Fruit fly (Drosophila melanogaster) whole organism, prepupa: ENCODE results near the gene Vm26Ac.

ENCODE experiments used
- Blimp-1 ChIP-seq: fragments of 200-800 bp; sonication (Bioruptor generic); optimal IDR thresholded peaks from 3 replicates; lab custom pipeline; 2017; ENCODE audit warnings: missing biosample characterization, missing genetic modification characterization, mild to moderate bottlenecking, moderate library complexity, missing genetic modification reagents
- CG10631 ChIP-seq: fragments of 200-800 bp; sonication (Bioruptor generic); optimal IDR thresholded peaks from 2 replicates; lab custom pipeline; 2016; ENCODE audit warnings: missing biosample characterization, missing genetic modification characterization
- CG10669 ChIP-seq: fragments of 200-800 bp; sonication (Bioruptor generic); optimal IDR thresholded peaks from 3 replicates; lab custom pipeline; 2018; ENCODE audit warnings: missing biosample characterization, mild to moderate bottlenecking, missing genetic modification characterization, moderate library complexity
- CG15336 ChIP-seq: fragments of 200-800 bp; sonication (Bioruptor generic); IDR thresholded peaks from 2 replicates; pipeline ENCODE4 v1.3.6; 2022; ENCODE audit warnings: missing biosample characterization, missing genetic modification characterization
- CG1621 ChIP-seq: fragments of 200-800 bp; sonication (Bioruptor generic); optimal IDR thresholded peaks from 3 replicates; lab custom pipeline; 2018; ENCODE audit warnings: missing biosample characterization, mild to moderate bottlenecking, missing genetic modification characterization
- CG16779 ChIP-seq: fragments of 200-800 bp; sonication (Bioruptor generic); optimal IDR thresholded peaks from 3 replicates; lab custom pipeline; 2017; ENCODE audit warnings: missing biosample characterization, mild to moderate bottlenecking, missing genetic modification characterization
- CG3032 ChIP-seq: fragments of 200-800 bp; optimal IDR thresholded peaks from 2 replicates; lab custom pipeline; 2019; ENCODE audit warnings: missing biosample characterization, mild to moderate bottlenecking, missing genetic modification characterization, moderate library complexity
- CG31627 ChIP-seq: fragments of 200-800 bp; sonication (Bioruptor generic); optimal IDR thresholded peaks from 3 replicates; lab custom pipeline; 2016; ENCODE audit warnings: missing biosample characterization, missing genetic modification characterization
- CG34406 ChIP-seq: fragments of 200-800 bp; sonication (Bioruptor generic); optimal IDR thresholded peaks from 3 replicates; lab custom pipeline; 2016; ENCODE audit warnings: missing biosample characterization, missing genetic modification characterization
- CG3919 ChIP-seq: fragments of 200-800 bp; sonication (Bioruptor generic); optimal IDR thresholded peaks from 3 replicates; lab custom pipeline; 2016; ENCODE audit warnings: missing biosample characterization, missing genetic modification characterization
- CG4318 ChIP-seq: fragments of 200-800 bp; sonication (Bioruptor generic); optimal IDR thresholded peaks from 3 replicates; lab custom pipeline; 2017; ENCODE audit warnings: missing biosample characterization, mild to moderate bottlenecking, missing genetic modification characterization
- CG6163 ChIP-seq: fragments of 200-800 bp; sonication (Bioruptor generic); IDR thresholded peaks from 3 replicates; pipeline ENCODE4 v1.3.6; 2022; ENCODE audit warnings: missing biosample characterization, missing genetic modification characterization
- CG6792 ChIP-seq: fragments of 200-800 bp; sonication (Bioruptor generic); optimal IDR thresholded peaks from 3 replicates; lab custom pipeline; 2016; ENCODE audit warnings: missing biosample characterization, missing genetic modification characterization
- CG6854 ChIP-seq: fragments of 200-800 bp; sonication (Bioruptor generic); optimal IDR thresholded peaks from 2 replicates; lab custom pipeline; 2017; ENCODE audit warnings: missing biosample characterization, mild to moderate bottlenecking, missing genetic modification characterization
- CG7368 ChIP-seq: fragments of 200-800 bp; sonication (Bioruptor generic); optimal IDR thresholded peaks from 3 replicates; lab custom pipeline; 2016; ENCODE audit warnings: missing biosample characterization, missing genetic modification characterization
- CG8319 ChIP-seq: fragments of 200-800 bp; sonication (Bioruptor generic); optimal IDR thresholded peaks from 3 replicates; lab custom pipeline; 2016; ENCODE audit warnings: missing biosample characterization, missing genetic modification characterization
- CG8632 ChIP-seq: fragments of 200-800 bp; sonication (Bioruptor generic); optimal IDR thresholded peaks from 3 replicates; lab custom pipeline; 2016; ENCODE audit warnings: missing biosample characterization, missing genetic modification characterization
- CG9139 ChIP-seq: fragments of 200-800 bp; sonication (Bioruptor generic); optimal IDR thresholded peaks from 3 replicates; lab custom pipeline; 2017; ENCODE audit warnings: missing biosample characterization, mild to moderate bottlenecking, missing genetic modification characterization
- Eip78C ChIP-seq: fragments of 200-800 bp; sonication (Bioruptor generic); peaks from one replicate; lab custom pipeline; 2016; ENCODE audit warnings: missing biosample characterization, missing genetic modification characterization
- Ets96B ChIP-seq: fragments of 200-800 bp; optimal IDR thresholded peaks from 2 replicates; lab custom pipeline; 2019; ENCODE audit warnings: missing biosample characterization, mild to moderate bottlenecking, missing genetic modification characterization, moderate library complexity
- Gug ChIP-seq: fragments of 200-800 bp; sonication (Bioruptor generic); IDR thresholded peaks from 2 replicates; pipeline ENCODE4 v1.3.6; 2022; ENCODE audit warnings: missing biosample characterization, missing genetic modification characterization
- Hr38 ChIP-seq: sonication (Bioruptor generic); optimal IDR thresholded peaks from 2 replicates; lab custom pipeline; 2016; ENCODE audit warnings: missing biosample characterization, missing genetic modification characterization
- Hr39 ChIP-seq: fragments of 200-800 bp; sonication (Bioruptor generic); optimal IDR thresholded peaks from 2 replicates; lab custom pipeline; 2016; ENCODE audit warnings: missing biosample characterization, missing genetic modification characterization
- Hr4 ChIP-seq: fragments of 200-800 bp; sonication (Bioruptor generic); optimal IDR thresholded peaks from 3 replicates; lab custom pipeline; 2016; ENCODE audit warnings: missing biosample characterization, missing genetic modification characterization
- Met ChIP-seq: fragments of 200-800 bp; sonication (Bioruptor generic); optimal IDR thresholded peaks from 3 replicates; lab custom pipeline; 2016; ENCODE audit warnings: missing biosample characterization, missing genetic modification characterization
- OdsH ChIP-seq: fragments of 200-800 bp; sonication (Bioruptor generic); optimal IDR thresholded peaks from 3 replicates; lab custom pipeline; 2016; ENCODE audit warnings: missing biosample characterization, missing genetic modification characterization
- Sox14 ChIP-seq: fragments of 200-800 bp; sonication (Bioruptor generic); optimal IDR thresholded peaks from 3 replicates; lab custom pipeline; 2016; ENCODE audit warnings: missing biosample characterization, missing genetic modification characterization
- Sox15 ChIP-seq: fragments of 200-800 bp; sonication (Bioruptor generic); optimal IDR thresholded peaks from 3 replicates; lab custom pipeline; 2016; ENCODE audit warnings: missing biosample characterization, missing genetic modification characterization
- achi ChIP-seq: fragments of 200-800 bp; sonication (Bioruptor generic); optimal IDR thresholded peaks from 3 replicates; lab custom pipeline; 2016; ENCODE audit warnings: missing biosample characterization, missing genetic modification characterization
- acj6 ChIP-seq: fragments of 200-800 bp; sonication (Bioruptor generic); optimal IDR thresholded peaks from 3 replicates; lab custom pipeline; 2016; ENCODE audit warnings: missing biosample characterization, missing genetic modification characterization
- cyc ChIP-seq: fragments of 200-800 bp; sonication (Bioruptor generic); optimal IDR thresholded peaks from 3 replicates; lab custom pipeline; 2016; ENCODE audit warnings: missing biosample characterization, missing genetic modification characterization
- dsx ChIP-seq: fragments of 200-800 bp; optimal IDR thresholded peaks from 3 replicates; lab custom pipeline; 2019; ENCODE audit warnings: missing biosample characterization, mild to moderate bottlenecking, missing genetic modification characterization, moderate library complexity; ENCODE audit not compliant: poor library complexity, severe bottlenecking
- eg ChIP-seq: fragments of 200-800 bp; sonication (Bioruptor generic); IDR thresholded peaks from 3 replicates; pipeline ENCODE4 v1.3.6; 2022; ENCODE audit warnings: missing biosample characterization, missing genetic modification characterization
- esn ChIP-seq: fragments of 200-800 bp; sonication (Bioruptor generic); optimal IDR thresholded peaks from 2 replicates; lab custom pipeline; 2016; ENCODE audit warnings: missing biosample characterization, mild to moderate bottlenecking, missing genetic modification characterization, moderate library complexity
- fd85E ChIP-seq: fragments of 200-800 bp; sonication (Bioruptor generic); optimal IDR thresholded peaks from 3 replicates; lab custom pipeline; 2016; ENCODE audit warnings: missing biosample characterization, missing genetic modification characterization
- fkh ChIP-seq: fragments of 200-800 bp; sonication (Bioruptor generic); optimal IDR thresholded peaks from 3 replicates; lab custom pipeline; 2017; ENCODE audit warnings: missing biosample characterization, mild to moderate bottlenecking, missing genetic modification characterization, moderate library complexity
- lz ChIP-seq: fragments of 200-800 bp; sonication (Bioruptor generic); optimal IDR thresholded peaks from 3 replicates; lab custom pipeline; 2016; ENCODE audit warnings: missing biosample characterization, missing genetic modification characterization
- net ChIP-seq: fragments of 200-800 bp; sonication (Bioruptor generic); optimal IDR thresholded peaks from 3 replicates; lab custom pipeline; 2016; ENCODE audit warnings: missing biosample characterization, missing genetic modification characterization
- pdm3 ChIP-seq: fragments of 200-800 bp; sonication (Bioruptor generic); optimal IDR thresholded peaks from 3 replicates; lab custom pipeline; 2016; ENCODE audit warnings: missing biosample characterization, missing genetic modification characterization
- salr ChIP-seq, 2 experiments: fragments of 200-800 bp; sonication (Bioruptor generic); optimal IDR thresholded peaks; 3 replicates each; lab custom pipeline; 2016 to 2018; ENCODE audit warnings: missing biosample characterization in 2 of 2, missing genetic modification characterization in 2 of 2, mild to moderate bottlenecking in 1 of 2
- spab ChIP-seq: fragments of 200-800 bp; sonication (Bioruptor generic); optimal IDR thresholded peaks from 2 replicates; lab custom pipeline; 2017; ENCODE audit warnings: missing biosample characterization, mild to moderate bottlenecking, missing genetic modification characterization, missing genetic modification reagents
- ss ChIP-seq, 2 experiments: fragments of 200-800 bp; sonication (Bioruptor generic); optimal IDR thresholded peaks; 2 replicates in 1 of 2; 3 replicates in 1 of 2; lab custom pipeline; 2017 to 2018; ENCODE audit warnings: mild to moderate bottlenecking in 2 of 2, missing biosample characterization in 2 of 2, missing genetic modification characterization in 2 of 2, moderate library complexity in 1 of 2
- svp ChIP-seq: fragments of 200-800 bp; sonication (Bioruptor generic); peaks from one replicate; lab custom pipeline; 2016; ENCODE audit warnings: missing biosample characterization, missing genetic modification characterization
- topi ChIP-seq: fragments of 200-800 bp; sonication (Bioruptor generic); optimal IDR thresholded peaks from 3 replicates; lab custom pipeline; 2016; ENCODE audit warnings: missing biosample characterization, missing genetic modification characterization
- vri ChIP-seq: fragments of 200-800 bp; sonication (Bioruptor generic); optimal IDR thresholded peaks from 3 replicates; lab custom pipeline; 2016; ENCODE audit warnings: missing biosample characterization, mild to moderate bottlenecking, missing genetic modification characterization

Gene Vm26Ac

dm6 chr2L:5986940-5987339 is 28.5 kb upstream of the Vm26Ac start:
- peak; percentile 35 for TF ChIP-seq vri (GFP tag; lab: Kevin White, UChicago)
- TF ChIP-seq CG3032 (tag; lab: Kevin White, UChicago) = no peak
- TF ChIP-seq, all 60 proteins: peak for 1

DNA sequence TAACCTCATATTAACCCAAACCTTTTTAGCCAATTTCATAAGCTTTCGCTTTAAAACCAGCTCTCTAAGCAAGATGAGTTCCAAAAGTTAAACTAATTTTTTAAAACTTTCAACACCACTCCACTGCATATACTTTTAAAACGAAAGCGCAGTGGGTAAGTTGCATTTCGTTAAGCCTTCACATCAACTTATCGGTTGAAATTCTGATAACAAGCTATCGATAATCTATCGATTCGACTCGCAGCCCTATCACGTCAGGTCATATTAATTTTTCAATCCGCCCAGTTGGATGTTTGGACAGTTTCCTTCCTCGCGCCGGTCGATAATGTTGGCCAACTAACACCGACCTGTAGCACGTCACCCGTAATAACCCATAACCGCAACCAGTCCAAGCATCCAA is 27.7 kb upstream of the Vm26Ac start, which contains the start of gene ifc:
TSS of gene ifc (plus strand) at position 255 of the 400 bp plus-strand sequence.
- no peak for TF ChIP-seq CG6854
- peak in 1 of 2 experiments; percentile 3 for TF ChIP-seq ss (GFP tag; optimal IDR thresholded peaks at IDR 0.05; lab: Kevin White, UChicago)
- peak in 1 of 2 experiments; percentile 29 for TF ChIP-seq salr (GFP tag; optimal IDR thresholded peaks at IDR 0.05; lab: Kevin White, UChicago)
- peak; percentile 66 for TF ChIP-seq Sox14 (GFP tag; lab: Kevin White, UChicago)
- no peak for TF ChIP-seq CG15336 (GFP tag; lab: Robert Waterston, UW)
- TF ChIP-seq OdsH (GFP tag; lab: Kevin White, UChicago) = no peak
- TF ChIP-seq fd85E = no peak
- peak; percentile 10 for TF ChIP-seq CG10669
- TF ChIP-seq achi (GFP tag; lab: Kevin White, UChicago) = no peak
- peak; percentile 47 for TF ChIP-seq CG1621 (tag; lab: Kevin White, UChicago)
- TF ChIP-seq CG8632 (GFP tag; lab: Kevin White, UChicago) = no peak
- no peak for TF ChIP-seq CG10631 (GFP tag; lab: Kevin White, UChicago)
- TF ChIP-seq CG4318 = no peak
- no peak for TF ChIP-seq spab
- TF ChIP-seq vri (GFP tag; lab: Kevin White, UChicago) = no peak
- no peak for TF ChIP-seq Hr39 (GFP tag; lab: Kevin White, UChicago)
- peak; percentile 25 for TF ChIP-seq Sox15
- TF ChIP-seq Met (GFP tag; lab: Kevin White, UChicago) = no peak
- TF ChIP-seq Gug = no peak
- TF ChIP-seq cyc = peak; percentile 52
- TF ChIP-seq acj6 = peak; percentile 19
- no peak for TF ChIP-seq CG16779 (tag; lab: Kevin White, UChicago)
- TF ChIP-seq CG7368 = no peak
- peak; percentile 12 for TF ChIP-seq fkh (GFP tag; lab: Kevin White, UChicago)
- TF ChIP-seq lz (GFP tag; lab: Kevin White, UChicago) = peak; percentile 58
- peak; percentile 29 for TF ChIP-seq CG6792
- no peak for TF ChIP-seq CG6163
- TF ChIP-seq CG31627 (GFP tag; lab: Kevin White, UChicago) = peak; percentile 66
- no peak for TF ChIP-seq CG34406 (GFP tag; lab: Kevin White, UChicago)
- no peak for TF ChIP-seq eg (GFP tag; lab: Robert Waterston, UW)
- no peak for TF ChIP-seq CG9139 (GFP tag; lab: Kevin White, UChicago)
- TF ChIP-seq Eip78C (GFP tag; lab: Kevin White, UChicago) = peak; percentile 66
- TF ChIP-seq Blimp-1 = no peak
- no peak for TF ChIP-seq CG8319
- no peak for TF ChIP-seq topi (GFP tag; lab: Kevin White, UChicago)
- TF ChIP-seq Hr38 (GFP tag; lab: Kevin White, UChicago) = no peak
- TF ChIP-seq Ets96B (tag; lab: Kevin White, UChicago) = peak; percentile 23
- peak; percentile 30 for TF ChIP-seq dsx (GFP tag; lab: Kevin White, UChicago)
- TF ChIP-seq pdm3 = no peak
- peak; percentile 45 for TF ChIP-seq esn (GFP tag; lab: Kevin White, UChicago)
- no peak for TF ChIP-seq Hr4 (GFP tag; lab: Kevin White, UChicago)
- peak; percentile 83 for TF ChIP-seq svp (GFP tag; lab: Kevin White, UChicago)
- TF ChIP-seq CG3032 (tag; lab: Kevin White, UChicago) = peak; percentile 51
- TF ChIP-seq net (GFP tag; lab: Kevin White, UChicago) = no peak
- peak; percentile 38 for TF ChIP-seq CG3919
